Worm (Caenorhabditis elegans): ENCODE data around the gene W10G11.2.

Gene W10G11.2

ce11 chrII:3595339-3595738 is 33.9 kb upstream of the W10G11.2 start, which contains the start of gene Y49F6A.12:
Y49F6A.12 (plus strand) TSS chrII:3595639.
- TF ChIP-seq pqm-1 (tag; optimal IDR thresholded peaks at IDR 0.05) (no peak), mml-1 (tag; optimal IDR thresholded peaks at IDR 0.05) (no peak), nhr-67 (tag; optimal IDR thresholded peaks at IDR 0.05) (no peak), ztf-4 (tag; optimal IDR thresholded peaks at IDR 0.05) (no peak), ceh-28 (tag; optimal IDR thresholded peaks at IDR 0.05) (no peak)

ce11 chrII:3583402-3583801 is 21.9 kb upstream of the W10G11.2 start, which contains the start of gene srh-60:
srh-60 (plus strand) TSS chrII:3583702.
- TF ChIP-seq elt-3 (tag; optimal IDR thresholded peaks at IDR 0.05), result no peak
- no peak for TF ChIP-seq lin-15B (tag; optimal IDR thresholded peaks at IDR 0.05)
- TF ChIP-seq fkh-2 (tag; optimal IDR thresholded peaks at IDR 0.05), result no peak
- TF ChIP-seq ceh-82 (tag; optimal IDR thresholded peaks at IDR 0.05), result no peak

DNA sequence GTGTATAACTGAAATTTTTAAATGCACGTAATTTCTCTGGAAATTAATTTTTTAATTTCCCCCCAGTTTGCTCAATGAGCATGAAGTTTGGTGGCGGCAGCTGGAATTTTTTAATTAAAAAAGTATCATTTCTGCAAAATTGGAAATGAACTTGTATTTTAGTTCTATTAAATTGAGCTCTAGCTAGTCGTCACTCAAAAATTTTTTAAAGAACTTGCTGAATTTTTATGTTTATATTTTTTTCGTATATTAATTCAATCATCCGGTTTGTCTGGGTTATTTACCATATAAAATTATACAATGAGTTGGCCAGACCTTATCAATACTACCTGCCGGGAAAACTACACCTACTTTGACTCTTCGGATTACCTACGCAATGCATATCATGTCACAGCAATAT is 20.3 kb upstream of the W10G11.2 start, which contains the start of gene srh-59:
Gene srh-59 (plus strand): TSS at position 301 of the 400 bp plus-strand sequence.
- TF ChIP-seq jun-1 (tag; optimal IDR thresholded peaks at IDR 0.05) (no peak), nhr-12 (tag; optimal IDR thresholded peaks at IDR 0.05) (no peak), ztf-4 (tag; optimal IDR thresholded peaks at IDR 0.05) (no peak), eor-1 (tag; optimal IDR thresholded peaks at IDR 0.05) (no peak), R02D3.7 (tag; optimal IDR thresholded peaks at IDR 0.05) (no peak), nhr-23 (tag; optimal IDR thresholded peaks at IDR 0.05) (no peak), pqm-1 (tag; optimal IDR thresholded peaks at IDR 0.05) (no peak), lin-15B (tag; optimal IDR thresholded peaks at IDR 0.05) (no peak), fos-1 (tag; optimal IDR thresholded peaks at IDR 0.05) (no peak), nhr-77 (tag; optimal IDR thresholded peaks at IDR 0.05) (no peak), tbx-2 (tag; optimal IDR thresholded peaks at IDR 0.05) (no peak), egl-27 (tag; optimal IDR thresholded peaks at IDR 0.05) (no peak), snpc-4 (tag; optimal IDR thresholded peaks at IDR 0.05) (no peak), ceh-16 (tag; optimal IDR thresholded peaks at IDR 0.05) (no peak), skn-1 (tag; optimal IDR thresholded peaks at IDR 0.05) (no peak), unc-39 (tag; optimal IDR thresholded peaks at IDR 0.05) (no peak)

ce11 chrII:3579767-3580166 is 18.3 kb upstream of the W10G11.2 start, which contains the start of gene clec-134:
clec-134 (plus strand) TSS chrII:3580067.
- no peak for TF ChIP-seq fkh-2 (tag; optimal IDR thresholded peaks at IDR 0.05)
- TF ChIP-seq nhr-67 (tag; optimal IDR thresholded peaks at IDR 0.05), result no peak
- no peak for TF ChIP-seq nhr-11 (tag; optimal IDR thresholded peaks at IDR 0.05)
- no peak for TF ChIP-seq sea-2 (GFP tag; optimal IDR thresholded peaks at IDR 0.05)
- TF ChIP-seq aly-2 (tag; optimal IDR thresholded peaks at IDR 0.05), result no peak
- no peak for TF ChIP-seq nhr-43 (tag; optimal IDR thresholded peaks at IDR 0.05; ENCODE audit: poor library complexity, severe bottlenecking)
- no peak for TF ChIP-seq fkh-10 (GFP tag; optimal IDR thresholded peaks at IDR 0.05)
- no peak for TF ChIP-seq pha-4 (tag; optimal IDR thresholded peaks at IDR 0.05)
- no peak for TF ChIP-seq elt-1 (tag; optimal IDR thresholded peaks at IDR 0.05)
- no peak for TF ChIP-seq elt-2 (tag; optimal IDR thresholded peaks at IDR 0.05)
- TF ChIP-seq nhr-28 (tag; optimal IDR thresholded peaks at IDR 0.05), result no peak
- no peak for TF ChIP-seq nhr-76 (tag; optimal IDR thresholded peaks at IDR 0.05)
- no peak for TF ChIP-seq ztf-4 (tag; optimal IDR thresholded peaks at IDR 0.05)
- no peak for TF ChIP-seq mdl-1 (tag; optimal IDR thresholded peaks at IDR 0.05)

- TF ChIP-seq nhr-23 (tag; optimal IDR thresholded peaks at IDR 0.05), result no peak
- TF ChIP-seq nhr-25 (tag; optimal IDR thresholded peaks at IDR 0.05), result no peak
- TF ChIP-seq ceh-9 (tag; optimal IDR thresholded peaks at IDR 0.05), result no peak
- TF ChIP-seq tbx-2 (tag; optimal IDR thresholded peaks at IDR 0.05), result no peak
- TF ChIP-seq lsy-12 (tag; optimal IDR thresholded peaks at IDR 0.05), result no peak
- no peak for TF ChIP-seq aly-2 (tag; optimal IDR thresholded peaks at IDR 0.05)
- TF ChIP-seq elt-1 (tag; optimal IDR thresholded peaks at IDR 0.05), result no peak
- no peak for TF ChIP-seq ZK546.5 (tag; optimal IDR thresholded peaks at IDR 0.05)
- no peak for TF ChIP-seq R02D3.7 (tag; optimal IDR thresholded peaks at IDR 0.05)
- TF ChIP-seq lin-15B (tag; optimal IDR thresholded peaks at IDR 0.05), result no peak
- no peak for TF ChIP-seq ceh-82 (tag; optimal IDR thresholded peaks at IDR 0.05)
- TF ChIP-seq nhr-43 (tag; optimal IDR thresholded peaks at IDR 0.05; ENCODE audit: poor library complexity, severe bottlenecking), result no peak
- TF ChIP-seq ceh-28 (tag; optimal IDR thresholded peaks at IDR 0.05), result no peak
- no peak for TF ChIP-seq ztf-4 (tag; optimal IDR thresholded peaks at IDR 0.05)
- TF ChIP-seq snpc-4 (tag; optimal IDR thresholded peaks at IDR 0.05), result no peak
- TF ChIP-seq jun-1 (tag; optimal IDR thresholded peaks at IDR 0.05), result no peak
These were observed 16.7 kb upstream of the W10G11.2 start, which contains the start of gene clec-133 for ce11 chrII:3578121-3578520. clec-133 (plus strand) TSS chrII:3578421.

Data from whole organism, L3 larva.